Worm (Caenorhabditis elegans) whole organism, L4/young adult: ENCODE results near the gene acc-4.

Experiments used
- W03F9.2 ChIP-seq: fragments of 150-350 bp; optimal IDR thresholded peaks from 2 replicates; lab custom pipeline; 2014; ENCODE audit warnings: missing biosample characterization, missing genetic modification characterization
- dao-5 ChIP-seq: sonication (generic microtip); optimal IDR thresholded peaks from 2 replicates; lab custom pipeline; 2016; ENCODE audit warnings: missing genotype, missing genetic modification characterization, moderate library complexity, missing compliant biosample characterization
- him-1 ChIP-seq: sonication (generic microtip); optimal IDR thresholded peaks from 2 replicates; lab custom pipeline; 2016; ENCODE audit warnings: missing genotype, missing genetic modification reagents, missing genetic modification characterization, missing compliant biosample characterization

Gene acc-4

DNA sequence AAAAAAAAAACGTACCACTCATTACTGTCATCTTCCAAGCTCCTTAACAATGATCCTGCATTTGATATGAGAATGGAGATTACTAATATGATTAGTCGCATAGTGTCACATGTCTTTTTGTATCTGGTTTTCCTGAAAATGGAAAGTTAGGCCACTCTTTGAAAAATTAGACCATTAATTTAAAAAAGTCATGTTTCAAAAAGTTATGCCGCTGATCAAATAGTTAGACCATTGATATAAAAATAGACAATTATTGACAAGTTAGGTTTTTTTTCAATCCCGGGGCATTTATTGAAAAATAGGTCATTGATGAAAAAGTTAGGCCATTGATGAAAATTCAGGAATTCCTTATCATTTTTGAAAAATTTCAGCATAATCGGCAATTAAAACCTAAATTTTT is at the start of gene acc-4:
Gene acc-4 (minus strand): TSS at position 101 of the 400 bp plus-strand sequence.
- TF ChIP-seq W03F9.2 (tag; lab: Kevin White, UChicago) (no peak), him-1 (tag; lab: Kevin White, UChicago) (no peak), dao-5 (tag; lab: Kevin White, UChicago) (no peak)

DNA sequence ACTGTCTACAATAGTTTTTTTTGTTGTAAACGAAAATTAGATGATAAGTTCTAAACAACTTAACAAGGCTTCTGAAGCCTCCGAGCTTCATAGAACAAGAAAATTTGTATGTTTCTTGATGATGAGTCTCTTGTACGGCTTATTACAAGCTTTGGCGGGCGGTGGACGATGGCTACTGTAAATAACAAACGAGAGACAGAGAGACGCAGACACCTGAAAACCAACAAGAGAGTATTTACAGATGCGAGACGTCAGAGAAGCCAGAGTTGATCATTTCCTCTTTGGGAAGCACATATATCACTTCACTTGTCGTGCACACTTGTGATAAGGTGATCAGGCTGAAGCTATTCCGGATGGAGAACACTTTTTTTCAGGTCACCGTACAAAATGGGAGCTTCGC is 46.9 kb upstream of the acc-4 start:
- TF ChIP-seq W03F9.2 (tag; lab: Kevin White, UChicago), result no peak
- TF ChIP-seq him-1 (tag; lab: Kevin White, UChicago), result no peak
- TF ChIP-seq dao-5 (tag; lab: Kevin White, UChicago), result no peak

DNA sequence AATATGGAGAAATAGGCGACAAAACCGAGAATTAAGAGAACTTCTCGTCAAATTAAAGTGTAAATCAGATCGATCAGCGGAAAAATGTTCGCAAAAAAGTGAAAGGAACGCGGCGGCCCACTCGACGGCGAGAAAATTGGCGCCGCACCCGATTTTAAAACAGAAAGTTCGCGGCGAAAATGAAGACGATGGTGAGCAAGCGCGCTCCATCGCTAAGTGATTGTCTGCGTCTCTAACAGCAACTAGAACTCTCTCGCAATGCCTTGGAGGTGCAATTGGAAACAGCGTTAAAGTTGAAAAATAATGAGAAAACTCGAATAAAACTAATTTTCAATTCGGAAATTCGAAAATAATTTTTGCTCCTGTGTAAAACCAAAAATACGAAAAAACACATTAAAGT is 46.1 kb upstream of the acc-4 start:
- no peak for TF ChIP-seq dao-5 (tag; lab: Kevin White, UChicago)
- no peak for TF ChIP-seq W03F9.2 (tag; lab: Kevin White, UChicago)

DNA sequence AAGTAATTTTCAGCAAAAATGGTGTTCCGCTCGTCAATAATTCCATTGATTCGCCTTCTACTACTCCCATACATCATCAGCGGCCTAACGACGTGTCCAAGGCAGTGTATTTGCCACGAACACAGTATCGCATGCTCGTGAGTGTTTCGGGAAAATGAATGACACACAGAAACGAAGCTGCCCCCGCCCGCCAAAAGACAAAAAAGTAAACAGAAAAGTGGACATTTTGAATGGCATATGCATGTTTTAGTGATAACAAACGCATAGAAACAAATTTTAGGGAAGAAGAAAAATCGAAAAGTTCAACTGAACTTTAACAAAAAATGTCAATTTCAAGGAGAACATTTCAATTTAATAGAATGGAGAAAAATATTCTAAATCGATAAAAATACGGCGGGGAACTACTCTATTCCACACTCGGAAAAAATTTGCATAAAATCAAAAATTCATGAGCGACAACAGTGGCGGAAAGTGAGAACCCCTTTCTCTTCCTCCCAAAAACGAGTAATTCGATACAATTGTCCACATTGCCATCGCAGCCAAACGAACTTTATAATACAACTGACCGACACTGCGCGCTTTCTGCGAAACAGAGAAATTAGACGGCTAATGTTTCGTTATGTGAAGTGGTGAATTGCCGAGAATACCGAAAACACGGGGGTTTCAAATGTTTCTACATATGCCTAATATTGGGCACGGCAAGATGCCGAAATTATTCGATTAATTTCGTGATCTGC is 44.8 kb upstream of the acc-4 start:
- TF ChIP-seq W03F9.2 (tag; lab: Kevin White, UChicago), result no peak
- TF ChIP-seq dao-5 (tag; lab: Kevin White, UChicago), result no peak
- TF ChIP-seq him-1 (tag; lab: Kevin White, UChicago), result no peak

DNA sequence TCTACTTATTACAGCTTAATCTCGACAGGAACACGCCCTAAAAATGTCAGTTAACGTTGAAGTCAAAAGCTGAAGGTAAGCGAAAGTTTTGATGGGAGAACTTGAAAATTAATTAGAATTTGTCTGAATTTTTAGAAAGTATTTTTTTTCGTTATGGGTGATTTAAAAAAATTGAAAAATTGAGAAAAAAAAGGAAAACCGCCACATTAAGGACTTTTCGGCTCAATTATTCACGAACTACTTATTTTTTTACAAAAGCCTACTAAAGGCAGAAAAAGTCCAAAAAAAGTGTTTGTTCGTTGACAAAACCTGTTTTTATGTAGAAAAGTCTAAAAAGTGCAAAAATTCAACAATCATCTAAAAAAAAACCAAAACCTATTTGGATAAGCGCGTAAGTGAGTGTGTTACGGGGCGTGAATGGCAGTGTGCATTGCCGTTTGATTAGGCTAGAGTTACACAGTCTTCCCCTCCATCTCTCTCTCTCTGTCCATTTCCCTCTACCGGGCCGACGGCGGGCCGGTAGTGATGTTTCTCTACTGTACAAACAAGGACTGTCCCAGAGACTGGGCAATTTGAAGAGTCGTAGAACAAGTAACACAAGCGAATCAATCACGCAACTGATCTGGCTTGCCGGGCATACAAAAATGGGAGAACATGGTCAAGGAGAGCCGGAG is 43.6 kb upstream of the acc-4 start, which contains the start of gene lron-13:
Gene lron-13 (plus strand): TSS at position 15 of the 674 bp plus-strand sequence.
- no peak for TF ChIP-seq dao-5 (tag; lab: Kevin White, UChicago)
- no peak for TF ChIP-seq W03F9.2 (tag; lab: Kevin White, UChicago)
- no peak for TF ChIP-seq him-1 (tag; lab: Kevin White, UChicago)

DNA sequence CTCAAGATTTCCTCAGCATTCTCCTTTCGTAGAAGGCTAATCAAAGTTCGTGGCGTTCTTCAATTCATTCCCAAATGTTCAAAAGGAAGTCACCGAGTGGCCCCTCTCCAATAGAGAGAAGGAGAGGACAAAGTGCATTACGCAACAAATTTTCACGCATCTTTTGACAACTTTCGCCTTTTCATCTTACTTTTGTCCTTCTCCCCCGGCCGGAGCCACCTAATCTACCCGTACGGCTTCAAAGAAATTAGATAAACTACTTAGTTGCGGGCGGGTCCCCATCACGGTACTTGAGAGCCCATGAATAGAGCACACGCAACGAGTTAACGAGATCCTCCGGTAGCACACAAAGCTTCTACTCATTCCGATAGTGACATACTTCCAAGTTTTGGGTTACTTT is 42.8 kb upstream of the acc-4 start:
- TF ChIP-seq dao-5 (tag; lab: Kevin White, UChicago) (no peak), W03F9.2 (tag; lab: Kevin White, UChicago) (no peak), him-1 (tag; lab: Kevin White, UChicago) (no peak)

DNA sequence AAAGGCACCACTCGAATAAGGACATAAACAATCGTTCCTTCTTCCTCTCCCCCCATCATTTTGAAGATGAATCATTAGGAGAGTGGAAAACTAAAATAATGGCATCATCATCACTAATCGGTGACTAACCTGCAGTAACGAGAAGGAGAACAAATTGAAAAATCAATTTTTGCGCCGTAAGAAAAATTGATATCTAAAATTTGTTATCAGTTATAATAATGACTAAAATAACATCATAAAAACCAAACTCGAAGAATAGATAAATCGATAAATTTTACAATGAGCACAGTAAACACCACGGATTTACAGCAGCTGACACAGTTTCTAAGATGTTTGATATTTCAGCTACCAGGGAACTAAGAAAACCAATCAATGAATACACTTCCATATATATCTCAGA is 42.3 kb upstream of the acc-4 start:
- no peak for TF ChIP-seq him-1 (tag; lab: Kevin White, UChicago)
- no peak for TF ChIP-seq W03F9.2 (tag; lab: Kevin White, UChicago)

DNA sequence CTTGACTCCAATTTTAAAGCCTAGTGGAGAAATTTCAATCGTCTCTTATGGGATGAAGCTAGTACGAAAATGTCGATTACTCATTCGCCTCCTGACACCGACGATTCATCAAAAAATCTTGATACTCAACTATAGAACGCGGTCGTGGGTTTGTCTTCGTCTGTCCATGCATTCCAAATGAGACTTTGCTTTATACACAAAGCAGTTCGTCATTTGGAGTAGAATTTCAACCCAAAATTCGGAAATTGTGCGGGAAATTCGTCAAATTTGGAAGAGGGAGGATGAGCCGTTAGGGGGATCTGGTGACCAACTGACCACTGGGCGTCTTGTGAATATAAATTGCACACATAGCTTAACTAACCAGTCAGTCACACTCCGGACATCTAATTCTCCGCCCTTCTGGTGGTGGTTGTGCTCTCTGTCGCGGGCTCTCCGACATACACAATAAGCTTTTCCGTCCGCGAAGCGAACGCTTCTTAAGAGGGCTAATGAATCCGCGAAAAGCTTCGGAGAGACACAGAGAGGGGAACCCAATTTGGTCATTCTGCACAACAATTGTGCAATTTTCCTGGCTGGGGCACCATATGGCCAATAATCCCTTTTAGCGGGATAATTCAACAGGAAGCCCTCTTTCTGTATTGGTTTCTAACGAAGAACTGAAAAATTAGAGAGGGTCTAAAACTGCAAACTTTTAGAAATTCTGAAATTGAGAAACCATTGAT is 41.4 kb upstream of the acc-4 start:
- TF ChIP-seq W03F9.2 (tag; lab: Kevin White, UChicago), result no peak
- no peak for TF ChIP-seq him-1 (tag; lab: Kevin White, UChicago)

DNA sequence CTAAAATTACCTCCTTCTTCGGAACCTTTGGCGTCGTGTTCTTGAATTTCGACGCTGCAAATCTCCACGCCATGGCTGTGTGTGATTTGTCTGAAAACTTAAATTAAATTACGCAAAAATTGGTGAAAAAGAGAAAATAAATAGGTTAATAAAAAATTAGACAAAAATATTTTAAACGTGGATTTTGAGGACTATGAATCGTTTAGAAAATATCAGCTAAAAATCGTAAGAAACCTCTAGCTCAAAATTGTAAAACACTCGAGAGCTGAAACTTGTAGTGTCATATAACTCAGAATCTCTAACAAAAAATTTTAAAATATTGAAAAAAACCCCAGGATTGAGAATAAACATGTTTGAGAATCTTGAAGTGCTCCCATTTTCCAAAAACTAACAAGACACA is 40.1 kb upstream of the acc-4 start, which contains the start of gene pod-1:
Gene pod-1 (minus strand): TSS at position 101 of the 400 bp plus-strand sequence.
- no peak for TF ChIP-seq him-1 (tag; lab: Kevin White, UChicago)
- no peak for TF ChIP-seq dao-5 (tag; lab: Kevin White, UChicago)
- no peak for TF ChIP-seq W03F9.2 (tag; lab: Kevin White, UChicago)

DNA sequence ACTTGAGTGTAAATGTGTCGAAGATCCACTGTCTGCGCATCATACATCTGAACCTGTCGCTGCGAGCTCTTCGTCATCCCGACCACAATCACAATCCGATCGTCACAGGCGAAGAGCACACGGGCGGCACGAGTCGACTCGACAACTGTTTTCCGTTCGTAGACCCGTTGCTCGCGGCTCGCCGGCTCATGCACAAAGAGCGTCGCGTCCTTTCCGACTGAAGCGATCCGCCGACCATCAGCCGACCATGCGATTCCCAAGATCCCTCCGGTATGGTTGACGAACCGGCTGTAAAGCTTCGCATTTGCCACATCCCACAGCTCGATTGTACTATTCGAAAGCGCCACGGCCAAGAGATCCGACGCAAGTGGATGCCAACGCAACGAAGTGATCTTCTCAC is 34.5 kb upstream of the acc-4 start:
- TF ChIP-seq him-1 (tag; lab: Kevin White, UChicago), result no peak
- TF ChIP-seq dao-5 (tag; lab: Kevin White, UChicago), result no peak
- TF ChIP-seq W03F9.2 (tag; lab: Kevin White, UChicago), result no peak

DNA sequence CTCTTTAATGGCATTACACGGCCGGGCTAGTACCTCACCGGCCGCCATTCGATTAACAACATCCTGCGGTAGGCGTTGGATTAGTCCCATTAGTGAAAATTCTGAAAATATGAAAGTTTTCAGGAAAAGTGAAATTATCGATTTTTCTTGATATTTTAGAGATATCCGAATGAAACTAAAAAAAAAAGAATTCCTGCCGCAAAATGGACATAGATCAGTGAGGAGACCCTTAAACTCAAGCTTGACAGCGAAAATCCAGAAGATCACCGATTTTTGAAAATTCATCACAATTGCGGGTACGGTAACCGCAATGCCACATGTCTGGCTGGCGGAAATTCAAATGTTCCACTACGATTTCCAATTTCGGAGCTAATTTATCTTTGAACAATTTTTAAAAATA is 30.5 kb upstream of the acc-4 start, which contains the start of gene mlh-1:
Gene mlh-1 (minus strand): TSS at position 101 of the 400 bp plus-strand sequence.
- TF ChIP-seq him-1 (tag; lab: Kevin White, UChicago) (no peak), dao-5 (tag; lab: Kevin White, UChicago) (no peak), W03F9.2 (tag; lab: Kevin White, UChicago) (no peak)

DNA sequence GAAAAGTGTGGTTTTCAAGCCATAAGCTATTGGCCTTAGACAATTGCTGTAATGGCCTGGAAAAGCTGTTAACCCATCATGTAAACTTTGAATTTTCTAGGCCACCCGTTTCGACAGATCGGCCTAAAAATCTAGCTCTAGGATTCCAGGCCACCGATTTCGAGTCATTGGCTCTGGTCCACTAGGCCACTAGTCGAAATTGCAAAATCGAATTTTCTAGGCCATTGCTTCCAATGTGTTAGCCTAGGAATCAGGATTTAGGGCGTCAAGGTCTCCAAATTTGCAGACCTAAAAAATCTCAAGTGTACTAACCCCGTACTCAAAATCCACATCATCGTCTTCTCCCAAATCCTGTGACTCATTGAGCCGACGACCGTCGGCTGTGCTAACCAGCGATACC is 26.8 kb upstream of the acc-4 start:
- TF ChIP-seq dao-5 (tag; lab: Kevin White, UChicago) (no peak), W03F9.2 (tag; lab: Kevin White, UChicago) (no peak), him-1 (tag; lab: Kevin White, UChicago) (no peak)

DNA sequence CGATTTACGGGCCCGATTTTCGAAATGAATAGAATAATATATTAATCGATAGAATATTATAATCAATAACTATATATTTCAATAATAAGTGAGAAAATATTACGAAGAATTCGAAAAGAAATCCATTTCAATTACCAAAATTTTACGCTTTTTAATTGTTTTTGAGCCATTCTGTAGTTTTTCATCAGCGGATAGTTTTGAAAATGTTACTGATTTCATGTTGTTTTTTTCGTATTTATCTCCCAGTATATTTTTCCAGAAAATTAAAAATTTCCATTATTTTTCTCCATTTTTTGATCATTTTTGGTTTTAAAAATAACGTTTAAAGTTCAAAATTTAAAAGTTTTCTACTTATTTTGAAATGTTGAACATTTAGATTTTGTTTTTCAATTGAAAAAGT is 21.8 kb upstream of the acc-4 start, which contains the start of gene T28A8.3:
Gene T28A8.3 (plus strand): TSS at position 301 of the 400 bp plus-strand sequence.
- TF ChIP-seq dao-5 (tag; lab: Kevin White, UChicago) (no peak), W03F9.2 (tag; lab: Kevin White, UChicago) (no peak), him-1 (tag; lab: Kevin White, UChicago) (no peak)
